Worm (Caenorhabditis elegans): ENCODE results near the gene nhr-249.

nhr-249 gene

DNA sequence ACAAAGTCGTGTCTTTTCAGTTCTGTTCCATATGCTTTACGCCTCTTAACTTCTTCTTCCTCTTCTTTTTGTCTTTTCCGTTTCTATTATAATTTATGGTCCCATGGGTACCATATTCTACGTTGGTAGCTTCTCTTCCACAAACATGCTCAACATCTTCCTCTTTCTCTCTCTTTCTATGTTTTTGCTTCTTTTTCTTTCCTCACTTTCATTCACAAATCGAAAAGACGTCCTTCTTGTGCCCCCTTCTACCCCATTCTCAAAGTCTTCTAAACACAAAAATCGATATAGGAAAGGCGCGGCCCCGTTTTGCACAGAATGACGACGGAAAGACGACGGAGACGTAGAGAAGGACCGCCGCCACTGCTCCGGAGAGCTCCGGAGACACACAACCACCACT is 13.6 kb downstream of the nhr-249 start:
- TF ChIP-seq lin-35 (GFP tag; optimal IDR thresholded peaks at IDR 0.05) (peak in 1 of 3 experiments; percentile 58), F10E7.11 (tag; optimal IDR thresholded peaks at IDR 0.05) (no peak)

DNA sequence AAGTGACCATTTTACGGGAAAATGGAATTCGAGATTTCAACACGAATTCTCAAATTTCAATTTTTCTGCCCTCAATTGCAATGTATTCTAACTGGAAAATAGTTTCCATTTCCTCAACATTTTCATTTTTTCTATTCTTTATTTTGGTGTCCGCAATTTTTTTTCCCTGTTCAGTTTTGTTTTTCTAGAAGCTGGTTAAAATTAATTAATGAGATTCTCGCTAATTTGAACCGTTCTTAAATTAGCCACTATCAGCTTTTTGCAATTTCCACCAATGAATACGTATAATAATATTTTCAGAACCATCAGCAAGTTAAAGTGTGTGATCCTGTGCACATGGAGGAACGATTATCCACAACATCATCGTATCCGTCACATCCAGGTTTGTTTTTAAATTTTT is 15.0 kb downstream of the nhr-249 start, which contains the start of gene jnk-1:
Gene jnk-1, plus strand, starts transcription at position 301 of the 400 bp plus-strand sequence.
- TF ChIP-seq hsf-1 (GFP tag; IDR thresholded peaks at IDR 0.05) = no peak
- TF ChIP-seq nfyb-1 (GFP tag; IDR thresholded peaks at IDR 0.05) = no peak
- TF ChIP-seq unc-62 (GFP tag; optimal IDR thresholded peaks at IDR 0.05) = no peak
- no peak for TF ChIP-seq B0336.3 (GFP tag; IDR thresholded peaks at IDR 0.05)
- TF ChIP-seq nfya-2 (GFP tag; IDR thresholded peaks at IDR 0.05) = no peak
- no peak for TF ChIP-seq F22D6.2 (tag; optimal IDR thresholded peaks at IDR 0.05)
- TF ChIP-seq attf-6 (GFP tag; IDR thresholded peaks at IDR 0.05) = no peak
- no peak for TF ChIP-seq mel-28 (tag; optimal IDR thresholded peaks at IDR 0.05; ENCODE audit: borderline replicate concordance)
- no peak for TF ChIP-seq hlh-26 (GFP tag; conservative IDR thresholded peaks at IDR 0.05)
- TF ChIP-seq hmg-1.2 (GFP tag; IDR thresholded peaks at IDR 0.05) = no peak
- no peak for TF ChIP-seq madf-3 (GFP tag; IDR thresholded peaks at IDR 0.05)
- TF ChIP-seq madf-10 (tag; optimal IDR thresholded peaks at IDR 0.05) = no peak
- no peak for TF ChIP-seq D2030.7 (GFP tag; IDR thresholded peaks at IDR 0.05)

DNA sequence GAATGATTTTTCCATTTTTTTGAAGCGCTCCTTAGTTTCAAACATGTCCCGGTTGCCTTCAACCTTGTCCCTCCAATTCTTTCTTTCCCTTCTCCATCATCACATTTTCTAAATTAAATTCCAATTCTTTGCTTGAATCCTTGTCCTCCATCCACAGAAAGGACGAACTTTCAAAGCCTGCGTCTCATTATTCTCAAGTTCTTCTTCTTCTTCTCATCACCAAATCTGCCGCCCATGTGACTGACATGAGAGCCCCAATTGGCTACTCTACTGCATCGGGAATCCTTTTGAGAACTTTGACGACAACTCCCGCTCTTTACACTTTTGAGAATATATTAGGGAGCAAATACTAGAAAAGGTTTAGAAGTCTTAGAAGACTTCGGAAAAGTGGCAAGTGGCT is 15.7 kb downstream of the nhr-249 start:
- TF ChIP-seq hlh-12 (tag; optimal IDR thresholded peaks at IDR 0.05) = no peak
- TF ChIP-seq snpc-4 (GFP tag; optimal IDR thresholded peaks at IDR 0.05) = no peak
- TF ChIP-seq snpc-4 (tag; optimal IDR thresholded peaks at IDR 0.05) = no peak
- TF ChIP-seq hsf-1 (GFP tag; IDR thresholded peaks at IDR 0.05) = no peak
- TF ChIP-seq B0336.3 (GFP tag; IDR thresholded peaks at IDR 0.05) = no peak
- TF ChIP-seq nfya-2 (GFP tag; IDR thresholded peaks at IDR 0.05) = no peak
- TF ChIP-seq repo-1 (tag; optimal IDR thresholded peaks at IDR 0.05) = no peak
- no peak for TF ChIP-seq ekl-4 (GFP tag; IDR thresholded peaks at IDR 0.05)
- TF ChIP-seq rpc-1 (optimal IDR thresholded peaks at IDR 0.05) = no peak
- no peak for TF ChIP-seq rpc-1 (tag; optimal IDR thresholded peaks at IDR 0.05)

DNA sequence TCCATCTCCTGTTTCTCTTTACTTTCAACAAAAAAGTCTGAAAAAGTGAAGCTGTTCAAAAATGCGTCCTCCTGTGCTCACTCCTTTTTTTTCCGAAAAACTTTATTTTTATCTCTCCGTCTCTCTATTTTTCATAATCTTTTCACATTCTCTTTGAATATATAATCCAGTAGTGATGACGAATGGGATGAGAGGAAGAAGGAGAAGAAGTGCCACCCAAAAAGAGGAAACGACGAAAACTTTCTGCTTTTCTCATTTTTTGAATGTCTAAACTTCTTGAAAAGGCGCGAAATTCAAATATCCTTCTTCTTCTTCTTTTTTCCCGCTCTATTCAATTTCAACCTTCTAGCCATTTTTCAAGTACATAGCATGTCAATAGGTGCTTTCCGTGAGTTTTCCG is 17.6 kb downstream of the nhr-249 start:
- no peak for TF ChIP-seq tbx-9 (tag; optimal IDR thresholded peaks at IDR 0.05; ENCODE audit: borderline replicate concordance)
- TF ChIP-seq sea-2 (GFP tag; IDR thresholded peaks at IDR 0.05) = no peak
- no peak for TF ChIP-seq unc-62 (GFP tag; optimal IDR thresholded peaks at IDR 0.05)
- TF ChIP-seq hrde-1 (tag; optimal IDR thresholded peaks at IDR 0.05; ENCODE audit: borderline replicate concordance) = no peak
- no peak for TF ChIP-seq F10E7.11 (tag; optimal IDR thresholded peaks at IDR 0.05)
- no peak for TF ChIP-seq ztf-3 (GFP tag; optimal IDR thresholded peaks at IDR 0.05)
- TF ChIP-seq chd-7 (tag; optimal IDR thresholded peaks at IDR 0.05) = no peak
- TF ChIP-seq hmg-20 (GFP tag; IDR thresholded peaks at IDR 0.05) = no peak
- no peak for TF ChIP-seq Y53G8AR.9 (GFP tag; conservative IDR thresholded peaks at IDR 0.05)
- no peak for TF ChIP-seq egl-18 (GFP tag; IDR thresholded peaks at IDR 0.05)
- no peak for TF ChIP-seq ceh-40 (GFP tag; IDR thresholded peaks at IDR 0.05)
- TF ChIP-seq ztf-25 (GFP tag; IDR thresholded peaks at IDR 0.05) = no peak
- no peak for TF ChIP-seq dpl-1 (GFP tag; optimal IDR thresholded peaks at IDR 0.05)

DNA sequence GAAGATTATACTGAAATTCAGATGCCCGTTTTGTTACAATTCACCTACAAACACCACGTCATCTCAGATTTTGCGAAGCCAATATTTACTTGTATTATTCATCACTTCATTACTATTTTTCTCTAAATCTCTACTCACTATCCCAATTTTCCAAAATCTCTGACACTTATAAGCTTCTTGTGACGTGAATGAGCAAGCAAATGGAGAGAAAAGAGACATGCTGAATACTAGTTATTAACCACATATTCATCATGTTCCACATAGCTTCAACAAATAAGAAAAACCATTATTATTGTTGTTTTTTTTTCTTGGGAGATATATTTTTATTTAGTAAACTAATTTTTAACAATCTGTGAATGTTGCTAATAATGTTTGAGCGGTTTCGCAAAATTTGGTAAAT is 21.1 kb downstream of the nhr-249 start:
- TF ChIP-seq nhr-90 (tag; optimal IDR thresholded peaks at IDR 0.05) = no peak
- no peak for TF ChIP-seq somi-1 (GFP tag; optimal IDR thresholded peaks at IDR 0.05)
- no peak for TF ChIP-seq attf-3 (GFP tag; conservative IDR thresholded peaks at IDR 0.05)
- TF ChIP-seq nfyb-1 (GFP tag; IDR thresholded peaks at IDR 0.05) = no peak
- no peak for TF ChIP-seq B0019.2 (GFP tag; conservative IDR thresholded peaks at IDR 0.05)
- no peak for TF ChIP-seq sptf-2 (GFP tag; optimal IDR thresholded peaks at IDR 0.05)
- no peak for TF ChIP-seq zfh-2 (GFP tag; conservative IDR thresholded peaks at IDR 0.05)
- no peak for TF ChIP-seq ceh-100 (GFP tag; IDR thresholded peaks at IDR 0.05)
- no peak for TF ChIP-seq ZK185.1 (tag; optimal IDR thresholded peaks at IDR 0.05; ENCODE audit: poor library complexity, severe bottlenecking)
- TF ChIP-seq mcd-1 (GFP tag; IDR thresholded peaks at IDR 0.05) = no peak
- no peak for TF ChIP-seq D2030.7 (GFP tag; IDR thresholded peaks at IDR 0.05)
- no peak for TF ChIP-seq efl-1 (GFP tag; optimal IDR thresholded peaks at IDR 0.05)

Data from whole organism, young adult.